Fruit fly (Drosophila melanogaster) whole organism, embryonic: Measurements from ENCODE around the gene Npc2a.

Experiments
- C15 ChIP-seq: fragments of 200-800 bp; sonication (Bioruptor generic); IDR thresholded peaks from 3 replicates; pipeline ENCODE4 v1.3.6; 2022; ENCODE audit warnings: missing biosample characterization, missing genetic modification characterization
- CG10274 ChIP-seq: fragments of 200-800 bp; sonication (Bioruptor generic); optimal IDR thresholded peaks from 3 replicates; lab custom pipeline; 2017; ENCODE audit warnings: missing biosample characterization, mild to moderate bottlenecking, missing genetic modification characterization
- CG11723 ChIP-seq: fragments of 200-800 bp; sonication (Bioruptor generic); optimal IDR thresholded peaks from 2 replicates; lab custom pipeline; 2017; ENCODE audit warnings: missing biosample characterization, mild to moderate bottlenecking, missing genetic modification characterization
- CG12071 ChIP-seq: fragments of 200-800 bp; sonication (Bioruptor generic); optimal IDR thresholded peaks from 3 replicates; lab custom pipeline; 2018; ENCODE audit warnings: missing biosample characterization, mild to moderate bottlenecking, missing genetic modification characterization
- CG12219 ChIP-seq: fragments of 200-800 bp; sonication (Bioruptor generic); optimal IDR thresholded peaks from 3 replicates; lab custom pipeline; 2018; ENCODE audit warnings: missing biosample characterization, mild to moderate bottlenecking, missing genetic modification characterization
- CG16815 ChIP-seq: fragments of 200-800 bp; sonication (Bioruptor generic); optimal IDR thresholded peaks from 3 replicates; lab custom pipeline; 2017; ENCODE audit warnings: missing biosample characterization, mild to moderate bottlenecking, missing genetic modification characterization
- CG17612 ChIP-seq: fragments of 200-800 bp; sonication (Bioruptor generic); IDR thresholded peaks from 2 replicates; pipeline ENCODE4 v1.3.6; 2022; ENCODE audit warnings: missing biosample characterization, missing genetic modification characterization
- CG1832 ChIP-seq: fragments of 200-800 bp; sonication (Bioruptor generic); optimal IDR thresholded peaks from 2 replicates; lab custom pipeline; 2017; ENCODE audit warnings: missing biosample characterization, mild to moderate bottlenecking, missing genetic modification characterization, inconsistent platforms
- CG2116 ChIP-seq: fragments of 200-800 bp; sonication (Bioruptor generic); optimal IDR thresholded peaks from 3 replicates; lab custom pipeline; 2018; ENCODE audit warnings: missing biosample characterization, mild to moderate bottlenecking, missing genetic modification characterization
- CG2129 ChIP-seq: fragments of 200-800 bp; sonication (Bioruptor generic); IDR thresholded peaks from 2 replicates; pipeline ENCODE4 v1.3.6; 2022; ENCODE audit warnings: missing biosample characterization, missing genetic modification characterization; ENCODE audit not compliant: partially characterized antibody
- CG31388 ChIP-seq: fragments of 200-800 bp; sonication (Bioruptor generic); optimal IDR thresholded peaks from 2 replicates; lab custom pipeline; 2016; ENCODE audit warnings: missing biosample characterization, missing genetic modification characterization
- CG32767 ChIP-seq: fragments of 200-800 bp; sonication (Bioruptor generic); IDR thresholded peaks from 2 replicates; pipeline ENCODE4 v1.3.6; 2022; ENCODE audit warnings: missing biosample characterization, missing genetic modification characterization
- CG33213 ChIP-seq: fragments of 200-800 bp; sonication (Bioruptor generic); optimal IDR thresholded peaks from 3 replicates; lab custom pipeline; 2016; ENCODE audit warnings: missing biosample characterization, missing genetic modification characterization
- CG4282 ChIP-seq: fragments of 200-800 bp; sonication (Bioruptor generic); optimal IDR thresholded peaks from 2 replicates; lab custom pipeline; 2016; ENCODE audit warnings: missing biosample characterization, missing genetic modification characterization
- CG5180 ChIP-seq: fragments of 200-800 bp; sonication (Bioruptor generic); optimal IDR thresholded peaks from 3 replicates; lab custom pipeline; 2017; ENCODE audit warnings: missing biosample characterization, missing genetic modification characterization, mild to moderate bottlenecking, moderate library complexity, missing genetic modification reagents
- CG5245 ChIP-seq: fragments of 200-800 bp; sonication (Bioruptor generic); optimal IDR thresholded peaks from 3 replicates; lab custom pipeline; 2016; ENCODE audit warnings: missing biosample characterization, missing genetic modification characterization
- CG8478 ChIP-seq: fragments of >200 bp; optimal IDR thresholded peaks from 2 replicates; lab custom pipeline; 2018
- CG9817 ChIP-seq: fragments of 200-800 bp; sonication (Bioruptor generic); optimal IDR thresholded peaks from 2 replicates; lab custom pipeline; 2018; ENCODE audit warnings: missing biosample characterization, mild to moderate bottlenecking, missing genetic modification characterization, moderate library complexity
- CG9876 ChIP-seq: fragments of 200-800 bp; sonication (Bioruptor generic); optimal IDR thresholded peaks from 2 replicates; lab custom pipeline; 2016; ENCODE audit warnings: missing biosample characterization, missing genetic modification characterization
- Fer1 ChIP-seq: fragments of 200-800 bp; sonication (Bioruptor generic); optimal IDR thresholded peaks from 2 replicates; lab custom pipeline; 2017; ENCODE audit warnings: missing biosample characterization, mild to moderate bottlenecking, missing genetic modification characterization
- MBD-R2 ChIP-seq: fragments of 200-800 bp; sonication (Bioruptor generic); IDR thresholded peaks from 2 replicates; pipeline ENCODE4 v1.3.6; 2022; ENCODE audit warnings: missing biosample characterization, missing genetic modification characterization
- NFAT ChIP-seq: fragments of 200-800 bp; sonication (Bioruptor generic); IDR thresholded peaks from 2 replicates; pipeline ENCODE4 v1.3.6; 2022; ENCODE audit warnings: missing biosample characterization, missing genetic modification characterization
- Nf-YC ChIP-seq: fragments of 200-800 bp; optimal IDR thresholded peaks from 3 replicates; lab custom pipeline; 2019; ENCODE audit warnings: missing biosample characterization, mild to moderate bottlenecking, missing genetic modification characterization, moderate library complexity
- Optix ChIP-seq: fragments of 200-800 bp; sonication (Bioruptor generic); IDR thresholded peaks from 3 replicates; pipeline ENCODE4 v1.3.6; 2022; ENCODE audit warnings: missing biosample characterization, missing genetic modification characterization
- Ptx1 ChIP-seq: fragments of 200-800 bp; sonication (Bioruptor generic); IDR thresholded peaks from 2 replicates; pipeline ENCODE4 v1.3.6; 2022; ENCODE audit warnings: missing biosample characterization, missing genetic modification characterization
- Scr ChIP-seq: fragments of 200-800 bp; sonication (Bioruptor generic); IDR thresholded peaks from 2 replicates; pipeline ENCODE4 v1.3.6; 2022; ENCODE audit warnings: missing biosample characterization, missing genetic modification characterization; ENCODE audit not compliant: partially characterized antibody
- Six4 ChIP-seq: fragments of 200-800 bp; sonication (Bioruptor generic); optimal IDR thresholded peaks from 2 replicates; lab custom pipeline; 2016; ENCODE audit warnings: missing biosample characterization, missing genetic modification characterization
- Sry-δ ChIP-seq: fragments of 200-800 bp; sonication (Bioruptor generic); optimal IDR thresholded peaks from 2 replicates; lab custom pipeline; 2016; ENCODE audit warnings: missing biosample characterization, missing genetic modification characterization
- Trl ChIP-seq, 3 experiments: fragments of >200 bp in 2 of 3; fragments of 200-800 bp in 1 of 3; sonication (Bioruptor generic) in 1 of 3; optimal IDR thresholded peaks; 2 replicates in 1 of 3; 3 replicates in 2 of 3; lab custom pipeline; 2016 to 2017; ENCODE audit warnings: missing biosample characterization in 1 of 3, missing genetic modification characterization in 1 of 3
- amos ChIP-seq: fragments of 200-800 bp; sonication (Bioruptor generic); IDR thresholded peaks from 2 replicates; pipeline ENCODE4 v1.3.6; 2022; ENCODE audit warnings: missing biosample characterization, missing genetic modification characterization; ENCODE audit not compliant: partially characterized antibody
- bbx ChIP-seq: fragments of 200-800 bp; sonication (Bioruptor generic); IDR thresholded peaks from 2 replicates; pipeline ENCODE4 v1.3.6; 2022; ENCODE audit warnings: missing biosample characterization, missing genetic modification characterization; ENCODE audit not compliant: partially characterized antibody
- bigmax ChIP-seq: fragments of 200-800 bp; sonication (Bioruptor generic); optimal IDR thresholded peaks from 2 replicates; lab custom pipeline; 2018; ENCODE audit warnings: missing biosample characterization, mild to moderate bottlenecking, missing genetic modification characterization
- bowl ChIP-seq: fragments of 200-800 bp; sonication (Bioruptor generic); IDR thresholded peaks from 2 replicates; pipeline ENCODE4 v1.3.6; 2022; ENCODE audit warnings: missing biosample characterization, missing genetic modification characterization
- br ChIP-seq: fragments of >200 bp; optimal IDR thresholded peaks from 2 replicates; lab custom pipeline; 2017
- caup ChIP-seq: fragments of 200-800 bp; sonication (Bioruptor generic); optimal IDR thresholded peaks from 3 replicates; lab custom pipeline; 2017; ENCODE audit warnings: missing biosample characterization, mild to moderate bottlenecking, missing genetic modification characterization, moderate library complexity; ENCODE audit not compliant: severe bottlenecking
- chn ChIP-seq: fragments of 200-800 bp; sonication (Bioruptor generic); optimal IDR thresholded peaks from 2 replicates; lab custom pipeline; 2016; ENCODE audit warnings: missing biosample characterization, missing genetic modification characterization
- da ChIP-seq: fragments of 200-800 bp; sonication (Bioruptor generic); optimal IDR thresholded peaks from 2 replicates; lab custom pipeline; 2016; ENCODE audit warnings: missing biosample characterization, missing genetic modification characterization
- eve ChIP-seq, 2 experiments: fragments of >200 bp; optimal IDR thresholded peaks; 2 replicates each; lab custom pipeline; 2017; ENCODE audit warnings: missing biosample characterization in 2 of 2, missing genetic modification characterization in 2 of 2
- fd64A ChIP-seq: fragments of 200-800 bp; sonication (Bioruptor generic); optimal IDR thresholded peaks from 3 replicates; lab custom pipeline; 2018; ENCODE audit warnings: missing biosample characterization, mild to moderate bottlenecking, missing genetic modification characterization
- fu2 ChIP-seq: fragments of 200-800 bp; sonication (Bioruptor generic); optimal IDR thresholded peaks from 2 replicates; lab custom pipeline; 2016; ENCODE audit warnings: missing biosample characterization, missing genetic modification characterization
- gt ChIP-seq: fragments of 200-800 bp; sonication (Bioruptor generic); IDR thresholded peaks from 2 replicates; pipeline ENCODE4 v1.3.6; 2022; ENCODE audit warnings: missing biosample characterization, missing genetic modification characterization
- ham ChIP-seq: fragments of 200-800 bp; sonication (Bioruptor generic); IDR thresholded peaks from 2 replicates; pipeline ENCODE4 v1.3.6; 2022; ENCODE audit warnings: missing biosample characterization, missing genetic modification characterization
- ind ChIP-seq: fragments of 200-800 bp; sonication (Bioruptor generic); optimal IDR thresholded peaks from 3 replicates; lab custom pipeline; 2016; ENCODE audit warnings: missing biosample characterization, missing genetic modification characterization
- knrl ChIP-seq: fragments of 200-800 bp; sonication (Bioruptor generic); IDR thresholded peaks from 3 replicates; pipeline ENCODE4 v1.3.6; 2022; ENCODE audit warnings: missing biosample characterization, missing genetic modification characterization; ENCODE audit not compliant: partially characterized antibody
- oc ChIP-seq: fragments of 200-800 bp; sonication (Bioruptor generic); optimal IDR thresholded peaks from 2 replicates; lab custom pipeline; 2018; ENCODE audit warnings: missing biosample characterization, mild to moderate bottlenecking, missing genetic modification characterization, moderate library complexity
- otp ChIP-seq: fragments of 200-800 bp; sonication (Bioruptor generic); IDR thresholded peaks from 3 replicates; pipeline ENCODE4, ENCODE4 v1.3.6; 2022; ENCODE audit warnings: missing biosample characterization, missing genetic modification characterization
- pros ChIP-seq: fragments of 200-800 bp; sonication (Bioruptor generic); optimal IDR thresholded peaks from 3 replicates; lab custom pipeline; 2019; ENCODE audit warnings: missing biosample characterization, mild to moderate bottlenecking, missing genetic modification characterization, moderate library complexity
- salm ChIP-seq: fragments of 200-800 bp; sonication (Bioruptor generic); optimal IDR thresholded peaks from 2 replicates; lab custom pipeline; 2018; ENCODE audit warnings: missing biosample characterization, mild to moderate bottlenecking, missing genetic modification characterization
- trh ChIP-seq: fragments of 200-800 bp; sonication (Bioruptor generic); optimal IDR thresholded peaks from 2 replicates; lab custom pipeline; 2016; ENCODE audit warnings: missing biosample characterization, missing genetic modification characterization
- tx ChIP-seq: fragments of 200-800 bp; sonication (Bioruptor generic); optimal IDR thresholded peaks from 2 replicates; lab custom pipeline; 2016; ENCODE audit warnings: missing biosample characterization, missing genetic modification characterization
- yki ChIP-seq: fragments of >200 bp; optimal IDR thresholded peaks from 3 replicates; lab custom pipeline; 2018

The Npc2a gene

dm6 chr2L:1972450-1973119, 15.5 kb upstream of the Npc2a start (continued):
- TF ChIP-seq bbx (no peak), CG1832 (GFP tag; lab: Kevin White, UChicago) (peak; percentile 93), otp (no peak), CG4282 (no peak), pros (GFP tag; lab: Kevin White, UChicago) (no peak), CG5245 (no peak), CG32767 (no peak), CG33213 (GFP tag; lab: Kevin White, UChicago) (no peak), Trl (optimal IDR thresholded peaks at IDR 0.05; lab: Kevin White, UChicago) (peak in 1 of 2 experiments; percentile 50), Trl (GFP tag; optimal IDR thresholded peaks at IDR 0.05; lab: Kevin White, UChicago) (no peak), bigmax (GFP tag; lab: Kevin White, UChicago) (no peak), knrl (GFP tag; lab: Robert Waterston, UW) (peak; percentile 28; the same call in 1 of the 3 replicates), fu2 (GFP tag; lab: Kevin White, UChicago) (no peak), br (lab: Kevin White, UChicago) (no peak), Optix (GFP tag; lab: Robert Waterston, UW) (no peak), Nf-YC (peak; percentile 99), CG11723 (GFP tag; lab: Kevin White, UChicago) (no peak), Sry-δ (GFP tag; lab: Kevin White, UChicago) (no peak), gt (GFP tag; lab: Robert Waterston, UW) (no peak), fd64A (GFP tag; lab: Kevin White, UChicago) (no peak), CG8478 (lab: Kevin White, UChicago) (peak; percentile 97), Fer1 (GFP tag; lab: Kevin White, UChicago) (no peak), amos (GFP tag; lab: Robert Waterston, UW) (peak; percentile 32; the same call in 1 of the 2 replicates), ham (no peak), yki (lab: Kevin White, UChicago) (no peak), CG31388 (no peak), Ptx1 (GFP tag; lab: Robert Waterston, UW) (no peak), bowl (GFP tag; lab: Robert Waterston, UW) (no peak), CG12219 (no peak), C15 (GFP tag; lab: Robert Waterston, UW) (no peak), CG5180 (no peak), caup (GFP tag; lab: Kevin White, UChicago) (no peak), CG17612 (no peak), salm (tag; lab: Kevin White, UChicago) (no peak), CG2129 (GFP tag; lab: Robert Waterston, UW) (no peak), ind (GFP tag; lab: Kevin White, UChicago) (no peak), NFAT (no peak), Scr (GFP tag; lab: Robert Waterston, UW) (peak; percentile 39; the same call in 1 of the 2 replicates), CG10274 (GFP tag; lab: Kevin White, UChicago) (no peak), trh (GFP tag; lab: Kevin White, UChicago) (no peak), oc (tag; lab: Kevin White, UChicago) (peak; percentile 85), da (GFP tag; lab: Kevin White, UChicago) (no peak), CG9876 (GFP tag; lab: Kevin White, UChicago) (no peak), chn (no peak), tx (no peak), Six4 (GFP tag; lab: Kevin White, UChicago) (no peak), CG16815 (no peak), eve (GFP tag; optimal IDR thresholded peaks at IDR 0.05; lab: Kevin White, UChicago) (no peak), CG12071 (GFP tag; lab: Kevin White, UChicago) (no peak), MBD-R2 (GFP tag; lab: Robert Waterston, UW) (peak; percentile 18; the same call in 1 of the 2 replicates), CG2116 (no peak), CG9817 (tag; lab: Kevin White, UChicago) (no peak)
